Worm (Caenorhabditis elegans): ENCODE results near the gene spe-39.

DNA sequence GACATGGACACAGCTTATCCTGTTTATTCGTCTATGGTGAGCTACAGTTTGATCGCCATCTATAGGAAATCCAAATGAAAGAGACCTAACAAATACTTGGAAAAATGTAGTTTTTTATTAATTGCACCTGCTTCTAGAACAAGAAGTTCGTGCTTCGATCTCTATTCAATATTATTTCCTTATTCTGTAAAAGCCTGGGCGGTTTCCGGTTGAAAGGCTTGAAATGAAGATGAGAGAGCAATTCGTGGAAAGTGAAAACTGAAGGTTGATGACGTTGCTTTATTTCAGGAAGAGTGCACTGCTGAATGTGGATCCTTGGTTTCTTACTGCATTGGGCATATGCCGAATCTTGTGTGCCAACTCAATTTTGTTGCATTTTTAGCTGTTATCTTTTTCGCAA lies 4.6 kb upstream of the spe-39 start:
- TF ChIP-seq flt-1 (GFP tag; IDR thresholded peaks at IDR 0.05) (no peak), klf-2 (GFP tag; conservative IDR thresholded peaks at IDR 0.05) (no peak), T22C8.4 (GFP tag; IDR thresholded peaks at IDR 0.05) (no peak), ref-1 (GFP tag; conservative IDR thresholded peaks at IDR 0.05) (no peak), ztf-29 (GFP tag; IDR thresholded peaks at IDR 0.05) (no peak), tab-1 (GFP tag; IDR thresholded peaks at IDR 0.05) (no peak)
